Worm (Caenorhabditis elegans) whole organism, L1 larva: ENCODE measurements around the gene rpl-22.

Experiments
- C04F5.9 ChIP-seq: sonication (generic microtip); optimal IDR thresholded peaks from 2 replicates; lab custom pipeline; 2016; ENCODE audit warnings: missing genetic modification characterization, missing compliant biosample characterization
- C34B4.2 ChIP-seq: sonication (generic microtip); optimal IDR thresholded peaks from 2 replicates; lab custom pipeline; 2017; ENCODE audit warnings: mild to moderate bottlenecking, missing genetic modification characterization, missing compliant biosample characterization
- aha-1 ChIP-seq: fragments of 150-350 bp; optimal IDR thresholded peaks from 2 replicates; lab custom pipeline; 2014; ENCODE audit warnings: missing biosample characterization, missing genetic modification characterization
- alr-1 ChIP-seq: fragments of 200-800 bp; sonication (Bioruptor generic); optimal IDR thresholded peaks from 2 replicates; lab custom pipeline; 2018; ENCODE audit warnings: borderline replicate concordance, mild to moderate bottlenecking, missing genetic modification characterization, missing compliant biosample characterization
- blmp-1 ChIP-seq: fragments of 150-350 bp; optimal IDR thresholded peaks from 2 replicates; lab custom pipeline; 2014; ENCODE audit warnings: missing biosample characterization, missing genetic modification characterization
- ceh-8 ChIP-seq: fragments of 200-800 bp; sonication (Bioruptor generic); optimal IDR thresholded peaks from 2 replicates; lab custom pipeline; 2018; ENCODE audit warnings: mild to moderate bottlenecking, missing genetic modification characterization, moderate library complexity, missing compliant biosample characterization
- ceh-82 ChIP-seq, 3 experiments: fragments of 150-350 bp in 1 of 3; sonication (generic microtip) in 2 of 3; optimal IDR thresholded peaks; 2 replicates each; lab custom pipeline; 2014 to 2017; ENCODE audit warnings: missing biosample characterization in 3 of 3, missing genetic modification characterization in 3 of 3
- ceh-90 ChIP-seq: sonication (generic microtip); optimal IDR thresholded peaks from 2 replicates; lab custom pipeline; 2016; ENCODE audit warnings: missing genetic modification characterization, missing compliant biosample characterization
- ces-1 ChIP-seq: fragments of 150-350 bp; optimal IDR thresholded peaks from 2 replicates; lab custom pipeline; 2014; ENCODE audit warnings: missing biosample characterization, missing genetic modification reagents, missing genetic modification characterization
- efl-1 ChIP-seq, 4 experiments: fragments of 150-350 bp; optimal IDR thresholded peaks in 3 of 4; peaks in 1 of 4; 1 replicate in 1 of 4; 2 replicates in 3 of 4; lab custom pipeline; 2014; ENCODE audit warnings: missing biosample characterization in 2 of 4, missing genetic modification characterization in 2 of 4, missing genetic modification reagents in 2 of 4
- efl-3 ChIP-seq: fragments of 200-800 bp; sonication (Bioruptor generic); optimal IDR thresholded peaks from 2 replicates; lab custom pipeline; 2018; ENCODE audit warnings: mild to moderate bottlenecking, missing genetic modification characterization, missing compliant biosample characterization
- egl-13 ChIP-seq: sonication (generic microtip); optimal IDR thresholded peaks from 2 replicates; lab custom pipeline; 2016; ENCODE audit warnings: missing genotype, missing genetic modification reagents, missing genetic modification characterization, missing compliant biosample characterization
- elt-2 ChIP-seq: sonication (generic microtip); optimal IDR thresholded peaks from 2 replicates; lab custom pipeline; 2016; ENCODE audit warnings: missing genetic modification characterization, mild to moderate bottlenecking, inconsistent platforms, missing compliant biosample characterization, missing genetic modification reagents
- ets-5 ChIP-seq: fragments of 200-800 bp; sonication (Bioruptor generic); IDR thresholded peaks from 2 replicates; pipeline ENCODE4 v1.3.6; 2022; ENCODE audit warnings: missing genetic modification characterization, missing compliant biosample characterization
- fkh-8 ChIP-seq: sonication (generic microtip); optimal IDR thresholded peaks from 2 replicates; lab custom pipeline; 2016; ENCODE audit warnings: mild to moderate bottlenecking, missing genetic modification characterization, missing compliant biosample characterization
- fos-1 ChIP-seq: fragments of 150-350 bp; optimal IDR thresholded peaks from 2 replicates; lab custom pipeline; 2014; ENCODE audit warnings: missing biosample characterization, missing genetic modification characterization
- hlh-17 ChIP-seq: fragments of 200-800 bp; sonication (Bioruptor generic); optimal IDR thresholded peaks from 2 replicates; lab custom pipeline; 2018; ENCODE audit warnings: missing genetic modification characterization, mild to moderate bottlenecking, missing compliant biosample characterization, moderate library complexity, borderline replicate concordance
- isw-1 ChIP-seq: fragments of 200-800 bp; sonication (Bioruptor generic); IDR thresholded peaks from 2 replicates; pipeline ENCODE4 v1.3.6; 2022; ENCODE audit warnings: missing genetic modification characterization, missing compliant biosample characterization
- lin-13 ChIP-seq: fragments of 150-350 bp; optimal IDR thresholded peaks from 2 replicates; lab custom pipeline; 2014; ENCODE audit warnings: missing biosample characterization, missing genetic modification reagents, missing genetic modification characterization
- lin-15B ChIP-seq: fragments of 150-350 bp; sonication (generic microtip); optimal IDR thresholded peaks from 3 replicates; lab custom pipeline; 2014; ENCODE audit warnings: missing biosample characterization, missing genetic modification characterization
- lin-35 ChIP-seq, 2 experiments: fragments of 150-350 bp; optimal IDR thresholded peaks; 2 replicates each; lab custom pipeline; 2014; ENCODE audit warnings: missing biosample characterization in 2 of 2, missing genetic modification characterization in 2 of 2, missing genetic modification reagents in 2 of 2
- lin-39 ChIP-seq: fragments of 150-350 bp; optimal IDR thresholded peaks from 2 replicates; lab custom pipeline; 2014; ENCODE audit warnings: missing biosample characterization, missing genetic modification reagents, missing genetic modification characterization
- mab-9 ChIP-seq: fragments of 200-800 bp; sonication (Bioruptor generic); IDR thresholded peaks from 2 replicates; pipeline ENCODE4 v1.3.6; 2022; ENCODE audit warnings: missing genetic modification reagents, missing genetic modification characterization, missing compliant biosample characterization
- nhr-11 ChIP-seq: fragments of 150-350 bp; optimal IDR thresholded peaks from 2 replicates; lab custom pipeline; 2014; ENCODE audit warnings: missing biosample characterization, missing genetic modification characterization
- nhr-12 ChIP-seq: sonication (generic microtip); optimal IDR thresholded peaks from 2 replicates; lab custom pipeline; 2017; ENCODE audit warnings: missing biosample characterization, missing genetic modification characterization
- nhr-19 ChIP-seq: fragments of 200-800 bp; sonication (Bioruptor generic); conservative IDR thresholded peaks from 2 replicates; pipeline ENCODE4 v1.3.6; 2022; ENCODE audit warnings: missing genetic modification characterization, missing compliant biosample characterization
- nhr-237 ChIP-seq: fragments of 150-350 bp; optimal IDR thresholded peaks from 2 replicates; lab custom pipeline; 2014; ENCODE audit warnings: missing biosample characterization, missing genetic modification characterization
- nhr-71 ChIP-seq: sonication (generic microtip); optimal IDR thresholded peaks from 2 replicates; lab custom pipeline; 2016; ENCODE audit warnings: mild to moderate bottlenecking, missing genetic modification characterization, moderate library complexity, missing compliant biosample characterization
- nhr-76 ChIP-seq: sonication (generic microtip); optimal IDR thresholded peaks from 2 replicates; lab custom pipeline; 2017; ENCODE audit warnings: missing biosample characterization, missing genetic modification characterization
- nhr-85 ChIP-seq: sonication (generic microtip); peaks from one replicate; lab custom pipeline; 2016; ENCODE audit warnings: missing genetic modification characterization, inconsistent platforms, missing compliant biosample characterization
- pag-3 ChIP-seq: sonication (generic microtip); optimal IDR thresholded peaks from 2 replicates; lab custom pipeline; 2017; ENCODE audit warnings: missing genetic modification characterization, mild to moderate bottlenecking, missing compliant biosample characterization, antibody characterized with exemption, borderline replicate concordance; ENCODE audit not compliant: insufficient read depth
- pax-3 ChIP-seq: fragments of 200-800 bp; sonication (Bioruptor generic); optimal IDR thresholded peaks from 2 replicates; lab custom pipeline; 2018; ENCODE audit warnings: mild to moderate bottlenecking, missing genetic modification characterization, moderate library complexity, missing compliant biosample characterization
- pqm-1 ChIP-seq: sonication (generic microtip); optimal IDR thresholded peaks from 3 replicates; lab custom pipeline; 2017; ENCODE audit warnings: missing biosample characterization, missing genetic modification characterization
- rnt-1 ChIP-seq: sonication (generic microtip); optimal IDR thresholded peaks from 2 replicates; lab custom pipeline; 2016; ENCODE audit warnings: mild to moderate bottlenecking, missing genetic modification characterization, moderate library complexity, missing compliant biosample characterization
- skn-1 ChIP-seq: fragments of 150-350 bp; optimal IDR thresholded peaks from 2 replicates; lab custom pipeline; 2014; ENCODE audit warnings: missing biosample characterization, missing genetic modification characterization
- snu-23 ChIP-seq: sonication (generic microtip); optimal IDR thresholded peaks from 2 replicates; lab custom pipeline; 2016; ENCODE audit warnings: missing genetic modification characterization, missing compliant biosample characterization
- sox-4 ChIP-seq: sonication (generic microtip); optimal IDR thresholded peaks from 2 replicates; lab custom pipeline; 2016; ENCODE audit warnings: missing genetic modification characterization, missing compliant biosample characterization
- sptf-1 ChIP-seq: fragments of 150-350 bp; optimal IDR thresholded peaks from 2 replicates; lab custom pipeline; 2014; ENCODE audit warnings: missing biosample characterization, missing genetic modification characterization
- sup-37 ChIP-seq: fragments of 200-800 bp; sonication (Bioruptor generic); optimal IDR thresholded peaks from 2 replicates; lab custom pipeline; 2018; ENCODE audit warnings: mild to moderate bottlenecking, missing genetic modification characterization, missing compliant biosample characterization
- swsn-7 ChIP-seq: sonication (generic microtip); optimal IDR thresholded peaks from 2 replicates; lab custom pipeline; 2016; ENCODE audit warnings: missing genetic modification characterization, missing compliant biosample characterization
- tbx-2 ChIP-seq: sonication (generic microtip); optimal IDR thresholded peaks from 2 replicates; lab custom pipeline; 2016; ENCODE audit warnings: missing genetic modification characterization, missing compliant biosample characterization
- tlp-1 ChIP-seq: fragments of 150-350 bp; optimal IDR thresholded peaks from 2 replicates; lab custom pipeline; 2014; ENCODE audit warnings: missing biosample characterization, missing genetic modification characterization
- unc-62 ChIP-seq: fragments of 150-350 bp; optimal IDR thresholded peaks from 2 replicates; lab custom pipeline; 2014; ENCODE audit warnings: missing biosample characterization, missing genetic modification reagents, missing genetic modification characterization
- vab-15 ChIP-seq: sonication (generic microtip); optimal IDR thresholded peaks from 2 replicates; lab custom pipeline; 2017; ENCODE audit warnings: missing genotype, mild to moderate bottlenecking, missing genetic modification characterization, missing compliant biosample characterization
- ztf-4 ChIP-seq: fragments of 150-350 bp; optimal IDR thresholded peaks from 2 replicates; lab custom pipeline; 2014; ENCODE audit warnings: missing biosample characterization, missing genetic modification characterization

The rpl-22 gene

ce11 chrII:5055129-5055666, at the start of gene rpl-22, which contains the start of gene ify-1 (continued):
- TF ChIP-seq pqm-1 (tag; lab: Kevin White, UChicago) (no peak), aha-1 (tag; lab: Kevin White, UChicago) (peak; percentile 36), lin-13 (GFP tag; lab: Kevin White, UChicago) (peak; percentile 93), fos-1 (tag; lab: Kevin White, UChicago) (peak; percentile 86), pax-3 (tag; lab: Kevin White, UChicago) (peak; percentile 81), ceh-8 (GFP tag; lab: Kevin White, UChicago) (peak; percentile 83), nhr-19 (peak; percentile 93), sox-4 (tag; lab: Kevin White, UChicago) (peak; percentile 48), nhr-12 (tag; lab: Kevin White, UChicago) (no peak), nhr-71 (peak; percentile 96), snu-23 (GFP tag; lab: Kevin White, UChicago) (peak; percentile 98), fkh-8 (tag; lab: Kevin White, UChicago) (peak; percentile 90), egl-13 (tag; lab: Kevin White, UChicago) (peak; percentile 69), rnt-1 (tag; lab: Kevin White, UChicago) (peak; percentile 96), tlp-1 (tag; lab: Kevin White, UChicago) (no peak), tbx-2 (tag; lab: Kevin White, UChicago) (peak; percentile 92), C34B4.2 (tag; lab: Kevin White, UChicago) (no peak), skn-1 (tag; lab: Kevin White, UChicago) (peak; percentile 95), sup-37 (GFP tag; lab: Kevin White, UChicago) (peak; percentile 51), mab-9 (GFP tag; lab: Robert Waterston, UW) (peak; percentile 53; the same call in 1 of the 2 replicates), alr-1 (tag; lab: Kevin White, UChicago) (no peak), ets-5 (GFP tag; lab: Robert Waterston, UW) (no peak), ztf-4 (tag; lab: Kevin White, UChicago) (peak; percentile 88), ces-1 (GFP tag; lab: Kevin White, UChicago) (no peak), vab-15 (tag; lab: Kevin White, UChicago) (peak; percentile 90), lin-15B (peak; percentile 97), swsn-7 (tag; lab: Kevin White, UChicago) (peak; percentile 93), nhr-237 (tag; lab: Kevin White, UChicago) (peak; percentile 77), lin-39 (tag; lab: Kevin White, UChicago) (peak; percentile 82), efl-3 (GFP tag; lab: Kevin White, UChicago) (no peak), isw-1 (GFP tag; lab: Robert Waterston, UW) (peak; percentile 93), hlh-17 (GFP tag; lab: Kevin White, UChicago) (no peak)

- TF ChIP-seq aha-1 (tag; lab: Kevin White, UChicago) (no peak), elt-2 (tag; lab: Kevin White, UChicago) (no peak), sptf-1 (tag; lab: Kevin White, UChicago) (no peak), lin-39 (tag; lab: Kevin White, UChicago) (no peak), ceh-82 (tag; optimal IDR thresholded peaks at IDR 0.05; lab: Kevin White, UChicago) (no peak), nhr-19 (no peak), nhr-11 (tag; lab: Kevin White, UChicago) (no peak), ceh-90 (tag; lab: Kevin White, UChicago) (no peak), pag-3 (no peak), C04F5.9 (tag; lab: Kevin White, UChicago) (no peak), lin-35 (GFP tag; optimal IDR thresholded peaks at IDR 0.05; lab: Kevin White, UChicago) (no peak), alr-1 (tag; lab: Kevin White, UChicago) (no peak), blmp-1 (no peak), unc-62 (GFP tag; lab: Kevin White, UChicago) (no peak), nhr-76 (tag; lab: Kevin White, UChicago) (no peak), nhr-85 (tag; lab: Kevin White, UChicago) (no peak), efl-1 (optimal IDR thresholded peaks at IDR 0.05; lab: Kevin White, UChicago) (no peak), efl-1 (GFP tag; optimal IDR thresholded peaks at IDR 0.05 in 1 of 2; lab: Kevin White, UChicago) (no peak)
Observed at ce11 chrII:5008033-5008432, 47.4 kb upstream of the rpl-22 start, which contains the start of gene F59A6.3. TSS of gene F59A6.3 (plus strand) at chrII:5008333.
